Fruit fly (Drosophila melanogaster) whole organism, wandering third instar larva: ENCODE data around the gene CG10996.

Experiments
- HLH106 ChIP-seq: fragments of 200-800 bp; optimal IDR thresholded peaks from 3 replicates; lab custom pipeline; 2019; ENCODE audit warnings: missing biosample characterization, mild to moderate bottlenecking, missing genetic modification characterization, moderate library complexity
- Myc ChIP-seq: fragments of >200 bp; optimal IDR thresholded peaks from 2 replicates; lab custom pipeline; 2017
- OdsH ChIP-seq: fragments of 200-800 bp; sonication (Bioruptor generic); optimal IDR thresholded peaks from 2 replicates; lab custom pipeline; 2016; ENCODE audit warnings: missing biosample characterization, mild to moderate bottlenecking, missing genetic modification characterization
- br ChIP-seq: fragments of 200-800 bp; sonication (Bioruptor generic); optimal IDR thresholded peaks from 2 replicates; lab custom pipeline; 2016; ENCODE audit warnings: missing biosample characterization, missing genetic modification characterization
- dl ChIP-seq, 2 experiments: fragments of 175-275, 200-275 bp in 1 of 2; fragments of 200-275 bp in 1 of 2; sonication (Bioruptor generic); optimal IDR thresholded peaks; lab custom pipeline; 2018; ENCODE audit warnings: mild to moderate bottlenecking in 2 of 2, missing biosample characterization in 2 of 2, missing genetic modification characterization in 2 of 2, moderate library complexity in 2 of 2; ENCODE audit not compliant: partially characterized antibody in 2 of 2, insufficient read depth in 1 of 2
- h ChIP-seq: fragments of 200-800 bp; sonication (Bioruptor generic); optimal IDR thresholded peaks from 3 replicates; lab custom pipeline; 2016; ENCODE audit warnings: missing biosample characterization, mild to moderate bottlenecking, missing genetic modification characterization
- lola ChIP-seq: fragments of >200 bp; optimal IDR thresholded peaks from 2 replicates; lab custom pipeline; 2017; ENCODE audit warnings: missing biosample characterization, missing genetic modification characterization

dm6 chrX:13783534-13783949 is 13.9 kb downstream of the CG10996 start, which contains the start of gene inaE:
- peak; percentile 16 for TF ChIP-seq h
- TF ChIP-seq dl (GFP tag; optimal IDR thresholded peaks at IDR 0.05; lab: Kevin White, UChicago; ENCODE audit: insufficient read depth in 1 of 2, partially characterized antibody in 2 of 2) = peak in 1 of 2 experiments; percentile 6
- no peak for TF ChIP-seq OdsH (GFP tag; lab: Kevin White, UChicago)
- no peak for TF ChIP-seq HLH106
- no peak for TF ChIP-seq lola (GFP tag; lab: Kevin White, UChicago)
- no peak for TF ChIP-seq br (GFP tag; lab: Kevin White, UChicago)
- no peak for TF ChIP-seq Myc
